Fruit fly (Drosophila melanogaster) whole organism, prepupa: ENCODE measurements around the gene Gr98b.

ENCODE experiments used
- Blimp-1 ChIP-seq: fragments of 200-800 bp; sonication (Bioruptor generic); optimal IDR thresholded peaks from 3 replicates; lab custom pipeline; 2017; ENCODE audit warnings: missing biosample characterization, missing genetic modification characterization, mild to moderate bottlenecking, moderate library complexity, missing genetic modification reagents
- CG10669 ChIP-seq: fragments of 200-800 bp; sonication (Bioruptor generic); optimal IDR thresholded peaks from 3 replicates; lab custom pipeline; 2018; ENCODE audit warnings: missing biosample characterization, mild to moderate bottlenecking, missing genetic modification characterization, moderate library complexity
- CG11762 ChIP-seq: fragments of 200-800 bp; sonication (Bioruptor generic); optimal IDR thresholded peaks from 3 replicates; lab custom pipeline; 2016; ENCODE audit warnings: missing biosample characterization, missing genetic modification characterization; ENCODE audit not compliant: insufficient read depth
- CG3032 ChIP-seq: fragments of 200-800 bp; optimal IDR thresholded peaks from 2 replicates; lab custom pipeline; 2019; ENCODE audit warnings: missing biosample characterization, mild to moderate bottlenecking, missing genetic modification characterization, moderate library complexity
- CG31627 ChIP-seq: fragments of 200-800 bp; sonication (Bioruptor generic); optimal IDR thresholded peaks from 3 replicates; lab custom pipeline; 2016; ENCODE audit warnings: missing biosample characterization, missing genetic modification characterization
- CG3919 ChIP-seq: fragments of 200-800 bp; sonication (Bioruptor generic); optimal IDR thresholded peaks from 3 replicates; lab custom pipeline; 2016; ENCODE audit warnings: missing biosample characterization, missing genetic modification characterization
- CG4318 ChIP-seq: fragments of 200-800 bp; sonication (Bioruptor generic); optimal IDR thresholded peaks from 3 replicates; lab custom pipeline; 2017; ENCODE audit warnings: missing biosample characterization, mild to moderate bottlenecking, missing genetic modification characterization
- CG6163 ChIP-seq: fragments of 200-800 bp; sonication (Bioruptor generic); IDR thresholded peaks from 3 replicates; pipeline ENCODE4 v1.3.6; 2022; ENCODE audit warnings: missing biosample characterization, missing genetic modification characterization
- CG6276 ChIP-seq: fragments of 200-800 bp; sonication (Bioruptor generic); optimal IDR thresholded peaks from 2 replicates; lab custom pipeline; 2017; ENCODE audit warnings: missing biosample characterization, mild to moderate bottlenecking, missing genetic modification characterization
- CG6792 ChIP-seq: fragments of 200-800 bp; sonication (Bioruptor generic); optimal IDR thresholded peaks from 3 replicates; lab custom pipeline; 2016; ENCODE audit warnings: missing biosample characterization, missing genetic modification characterization
- CG6808 ChIP-seq: fragments of 200-800 bp; sonication (Bioruptor generic); optimal IDR thresholded peaks from 3 replicates; lab custom pipeline; 2017; ENCODE audit warnings: missing biosample characterization, missing genetic modification characterization, mild to moderate bottlenecking, moderate library complexity, missing genetic modification reagents
- CG7368 ChIP-seq: fragments of 200-800 bp; sonication (Bioruptor generic); optimal IDR thresholded peaks from 3 replicates; lab custom pipeline; 2016; ENCODE audit warnings: missing biosample characterization, missing genetic modification characterization
- CG8119 ChIP-seq: fragments of 200-800 bp; sonication (Bioruptor generic); IDR thresholded peaks from 3 replicates; pipeline ENCODE4 v1.3.6; 2022; ENCODE audit warnings: missing biosample characterization, missing genetic modification characterization
- CG8319 ChIP-seq: fragments of 200-800 bp; sonication (Bioruptor generic); optimal IDR thresholded peaks from 3 replicates; lab custom pipeline; 2016; ENCODE audit warnings: missing biosample characterization, missing genetic modification characterization
- CG8632 ChIP-seq: fragments of 200-800 bp; sonication (Bioruptor generic); optimal IDR thresholded peaks from 3 replicates; lab custom pipeline; 2016; ENCODE audit warnings: missing biosample characterization, missing genetic modification characterization
- CG9139 ChIP-seq: fragments of 200-800 bp; sonication (Bioruptor generic); optimal IDR thresholded peaks from 3 replicates; lab custom pipeline; 2017; ENCODE audit warnings: missing biosample characterization, mild to moderate bottlenecking, missing genetic modification characterization
- Eip75B ChIP-seq: fragments of 200-800 bp; sonication (Bioruptor generic); optimal IDR thresholded peaks from 3 replicates; lab custom pipeline; 2016; ENCODE audit warnings: missing biosample characterization, missing genetic modification characterization
- Eip93F ChIP-seq: fragments of 200-800 bp; sonication (Bioruptor generic); optimal IDR thresholded peaks from 2 replicates; lab custom pipeline; 2016; ENCODE audit warnings: missing biosample characterization, mild to moderate bottlenecking, missing genetic modification characterization
- Hr38 ChIP-seq: sonication (Bioruptor generic); optimal IDR thresholded peaks from 2 replicates; lab custom pipeline; 2016; ENCODE audit warnings: missing biosample characterization, missing genetic modification characterization
- Lpt ChIP-seq: fragments of 200-800 bp; sonication (Bioruptor generic); optimal IDR thresholded peaks from 3 replicates; lab custom pipeline; 2016; ENCODE audit warnings: missing biosample characterization, missing genetic modification characterization
- Met ChIP-seq: fragments of 200-800 bp; sonication (Bioruptor generic); optimal IDR thresholded peaks from 3 replicates; lab custom pipeline; 2016; ENCODE audit warnings: missing biosample characterization, missing genetic modification characterization
- OdsH ChIP-seq: fragments of 200-800 bp; sonication (Bioruptor generic); optimal IDR thresholded peaks from 3 replicates; lab custom pipeline; 2016; ENCODE audit warnings: missing biosample characterization, missing genetic modification characterization
- Sox102F ChIP-seq: fragments of 200-800 bp; sonication (Bioruptor generic); optimal IDR thresholded peaks from 2 replicates; lab custom pipeline; 2016; ENCODE audit warnings: missing biosample characterization, mild to moderate bottlenecking, missing genetic modification characterization
- Sox14 ChIP-seq: fragments of 200-800 bp; sonication (Bioruptor generic); optimal IDR thresholded peaks from 3 replicates; lab custom pipeline; 2016; ENCODE audit warnings: missing biosample characterization, missing genetic modification characterization
- cyc ChIP-seq: fragments of 200-800 bp; sonication (Bioruptor generic); optimal IDR thresholded peaks from 3 replicates; lab custom pipeline; 2016; ENCODE audit warnings: missing biosample characterization, missing genetic modification characterization
- dac ChIP-seq: fragments of 200-800 bp; sonication (Bioruptor generic); optimal IDR thresholded peaks from 2 replicates; lab custom pipeline; 2017; ENCODE audit warnings: missing biosample characterization, mild to moderate bottlenecking, missing genetic modification characterization
- dsx ChIP-seq: fragments of 200-800 bp; optimal IDR thresholded peaks from 3 replicates; lab custom pipeline; 2019; ENCODE audit warnings: missing biosample characterization, mild to moderate bottlenecking, missing genetic modification characterization, moderate library complexity; ENCODE audit not compliant: poor library complexity, severe bottlenecking
- eg ChIP-seq: fragments of 200-800 bp; sonication (Bioruptor generic); IDR thresholded peaks from 3 replicates; pipeline ENCODE4 v1.3.6; 2022; ENCODE audit warnings: missing biosample characterization, missing genetic modification characterization
- esn ChIP-seq: fragments of 200-800 bp; sonication (Bioruptor generic); optimal IDR thresholded peaks from 2 replicates; lab custom pipeline; 2016; ENCODE audit warnings: missing biosample characterization, mild to moderate bottlenecking, missing genetic modification characterization, moderate library complexity
- fd59A ChIP-seq: fragments of 200-800 bp; sonication (Bioruptor generic); optimal IDR thresholded peaks from 2 replicates; lab custom pipeline; 2017; ENCODE audit warnings: missing biosample characterization, mild to moderate bottlenecking, missing genetic modification characterization, missing genetic modification reagents
- fd85E ChIP-seq: fragments of 200-800 bp; sonication (Bioruptor generic); optimal IDR thresholded peaks from 3 replicates; lab custom pipeline; 2016; ENCODE audit warnings: missing biosample characterization, missing genetic modification characterization
- fkh ChIP-seq: fragments of 200-800 bp; sonication (Bioruptor generic); optimal IDR thresholded peaks from 3 replicates; lab custom pipeline; 2017; ENCODE audit warnings: missing biosample characterization, mild to moderate bottlenecking, missing genetic modification characterization, moderate library complexity
- lz ChIP-seq: fragments of 200-800 bp; sonication (Bioruptor generic); optimal IDR thresholded peaks from 3 replicates; lab custom pipeline; 2016; ENCODE audit warnings: missing biosample characterization, missing genetic modification characterization
- net ChIP-seq: fragments of 200-800 bp; sonication (Bioruptor generic); optimal IDR thresholded peaks from 3 replicates; lab custom pipeline; 2016; ENCODE audit warnings: missing biosample characterization, missing genetic modification characterization
- pdm3 ChIP-seq: fragments of 200-800 bp; sonication (Bioruptor generic); optimal IDR thresholded peaks from 3 replicates; lab custom pipeline; 2016; ENCODE audit warnings: missing biosample characterization, missing genetic modification characterization
- salr ChIP-seq, 2 experiments: fragments of 200-800 bp; sonication (Bioruptor generic); optimal IDR thresholded peaks; 3 replicates each; lab custom pipeline; 2016 to 2018; ENCODE audit warnings: missing biosample characterization in 2 of 2, missing genetic modification characterization in 2 of 2, mild to moderate bottlenecking in 1 of 2
- spab ChIP-seq: fragments of 200-800 bp; sonication (Bioruptor generic); optimal IDR thresholded peaks from 2 replicates; lab custom pipeline; 2017; ENCODE audit warnings: missing biosample characterization, mild to moderate bottlenecking, missing genetic modification characterization, missing genetic modification reagents
- ss ChIP-seq, 2 experiments: fragments of 200-800 bp; sonication (Bioruptor generic); optimal IDR thresholded peaks; 2 replicates in 1 of 2; 3 replicates in 1 of 2; lab custom pipeline; 2017 to 2018; ENCODE audit warnings: mild to moderate bottlenecking in 2 of 2, missing biosample characterization in 2 of 2, missing genetic modification characterization in 2 of 2, moderate library complexity in 1 of 2
- svp ChIP-seq: fragments of 200-800 bp; sonication (Bioruptor generic); peaks from one replicate; lab custom pipeline; 2016; ENCODE audit warnings: missing biosample characterization, missing genetic modification characterization
- topi ChIP-seq: fragments of 200-800 bp; sonication (Bioruptor generic); optimal IDR thresholded peaks from 3 replicates; lab custom pipeline; 2016; ENCODE audit warnings: missing biosample characterization, missing genetic modification characterization
- vri ChIP-seq: fragments of 200-800 bp; sonication (Bioruptor generic); optimal IDR thresholded peaks from 3 replicates; lab custom pipeline; 2016; ENCODE audit warnings: missing biosample characterization, mild to moderate bottlenecking, missing genetic modification characterization

Gr98b gene

dm6 chr3R:27545752-27546151 is 3.5 kb downstream of the Gr98b start, which contains the start of gene Gr98d:
Gene Gr98d, plus strand, starts transcription at chr3R:27546052.
- TF ChIP-seq cyc (GFP tag; lab: Kevin White, UChicago) (no peak), spab (GFP tag; lab: Kevin White, UChicago) (no peak), CG3032 (no peak)

dm6 chr3R:27547378-27547949 is 5.2 kb downstream of the Gr98b start:
- TF ChIP-seq Eip93F (GFP tag; lab: Kevin White, UChicago) (no peak), CG8632 (no peak), CG6808 (GFP tag; lab: Kevin White, UChicago) (no peak), Sox14 (no peak), vri (GFP tag; lab: Kevin White, UChicago) (no peak)
- TF ChIP-seq, all 60 proteins: peak for 0

DNA sequence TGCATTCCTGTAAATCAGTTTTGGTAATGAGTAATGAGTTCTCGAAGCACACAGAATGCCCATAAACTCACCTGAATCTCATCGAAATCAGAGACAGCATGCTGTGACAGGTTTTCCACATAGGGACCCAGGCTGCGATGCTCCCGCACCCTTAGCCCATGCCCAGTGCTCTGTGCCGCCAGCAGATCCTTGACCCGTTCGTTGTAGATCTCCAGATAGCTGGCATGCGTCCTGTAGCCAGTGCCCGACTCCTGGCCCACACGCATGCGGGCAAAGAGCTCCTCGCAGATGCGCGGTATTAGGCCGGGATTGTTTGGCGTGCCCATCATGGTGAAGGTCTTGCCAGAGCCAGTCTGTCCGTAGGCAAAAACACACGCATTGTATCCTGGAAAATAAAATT is 10.4 kb downstream of the Gr98b start:
- TF ChIP-seq Hr38: no peak
- no peak for TF ChIP-seq CG6808 (GFP tag; lab: Kevin White, UChicago)
- no peak for TF ChIP-seq pdm3 (GFP tag; lab: Kevin White, UChicago)
- no peak for TF ChIP-seq dac (GFP tag; lab: Kevin White, UChicago)
- TF ChIP-seq CG8632: no peak
- no peak for TF ChIP-seq CG11762 (GFP tag; lab: Kevin White, UChicago)
- no peak for TF ChIP-seq salr (GFP tag; optimal IDR thresholded peaks at IDR 0.05; lab: Kevin White, UChicago)
- TF ChIP-seq CG6276 (GFP tag; lab: Kevin White, UChicago): no peak
- no peak for TF ChIP-seq esn (GFP tag; lab: Kevin White, UChicago)
- TF ChIP-seq fkh: no peak
- no peak for TF ChIP-seq OdsH
- TF ChIP-seq eg (GFP tag; lab: Robert Waterston, UW): no peak

DNA sequence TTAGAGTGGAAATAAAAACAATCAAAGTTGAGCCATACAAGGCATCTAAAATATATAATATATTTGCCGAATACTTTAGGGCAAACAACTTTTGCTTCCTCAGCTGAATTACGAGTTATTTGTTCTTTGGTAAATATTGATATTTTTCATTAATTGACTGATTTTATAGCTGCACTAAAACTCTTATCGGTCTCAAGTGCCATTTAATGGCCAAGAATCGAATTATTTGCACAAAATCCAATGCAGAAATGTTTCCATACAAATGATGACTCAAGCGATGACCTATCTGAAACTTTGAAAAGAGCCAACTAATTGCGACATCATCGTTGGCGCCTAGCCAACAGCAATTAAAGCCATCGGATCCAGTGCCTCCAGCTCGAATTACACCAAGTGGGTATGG is 11.1 kb downstream of the Gr98b start:
- TF ChIP-seq Met (GFP tag; lab: Kevin White, UChicago): no peak
- no peak for TF ChIP-seq vri (GFP tag; lab: Kevin White, UChicago)
- TF ChIP-seq ss (GFP tag; optimal IDR thresholded peaks at IDR 0.05; lab: Kevin White, UChicago): no peak
- TF ChIP-seq, all 60 proteins: peak for 0

DNA sequence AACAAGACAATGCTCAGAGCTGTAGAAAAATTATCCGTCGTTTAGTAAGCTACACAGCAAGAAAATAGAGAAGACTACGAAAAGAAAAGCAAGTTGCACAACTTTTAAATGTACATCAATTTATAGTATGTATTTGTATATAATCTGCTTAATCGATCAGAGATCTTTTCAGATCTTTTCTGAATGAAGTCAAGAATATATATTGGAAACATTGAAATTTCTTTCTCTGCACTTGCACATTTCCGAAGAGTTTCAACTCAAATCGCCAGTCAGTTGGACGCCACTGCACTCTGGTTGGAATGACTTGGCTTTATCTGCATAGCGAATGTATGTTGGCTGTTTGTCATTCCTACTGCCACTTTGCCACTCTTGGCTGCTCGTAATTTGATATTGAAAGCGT is 11.6 kb downstream of the Gr98b start:
- peak; percentile 94 for TF ChIP-seq CG6163 (GFP tag; lab: Robert Waterston, UW)
- TF ChIP-seq eg (GFP tag; lab: Robert Waterston, UW): peak; percentile 88
- peak; percentile 52 for TF ChIP-seq spab (GFP tag; lab: Kevin White, UChicago)
- peak; percentile 84 for TF ChIP-seq CG8632
- TF ChIP-seq Hr38: no peak
- peak; percentile 89 for TF ChIP-seq topi (GFP tag; lab: Kevin White, UChicago)
- peak; percentile 84 for TF ChIP-seq CG7368
- TF ChIP-seq dsx (GFP tag; lab: Kevin White, UChicago): no peak
- TF ChIP-seq CG3032: peak; percentile 65
- peak; percentile 89 for TF ChIP-seq pdm3 (GFP tag; lab: Kevin White, UChicago)
- no peak for TF ChIP-seq CG6276 (GFP tag; lab: Kevin White, UChicago)
- TF ChIP-seq CG8319 (GFP tag; lab: Kevin White, UChicago): peak; percentile 91
- peak; percentile 85 for TF ChIP-seq Sox102F
- TF ChIP-seq CG31627 (GFP tag; lab: Kevin White, UChicago): peak; percentile 86
- TF ChIP-seq net (GFP tag; lab: Kevin White, UChicago): peak; percentile 82
- peak; percentile 80 for TF ChIP-seq CG10669
- TF ChIP-seq dac (GFP tag; lab: Kevin White, UChicago): peak; percentile 54
- peak; percentile 90 for TF ChIP-seq CG3919 (GFP tag; lab: Kevin White, UChicago)
- TF ChIP-seq CG6792 (GFP tag; lab: Kevin White, UChicago): peak; percentile 89
- TF ChIP-seq CG4318 (GFP tag; lab: Kevin White, UChicago): peak; percentile 75
- TF ChIP-seq lz (GFP tag; lab: Kevin White, UChicago): peak; percentile 86
- TF ChIP-seq CG8119: peak; percentile 90
- TF ChIP-seq svp (GFP tag; lab: Kevin White, UChicago): peak; percentile 94
- peak; percentile 67 for TF ChIP-seq fd85E
- TF ChIP-seq fd59A (GFP tag; lab: Kevin White, UChicago): peak; percentile 62
- peak; percentile 38 for TF ChIP-seq vri (GFP tag; lab: Kevin White, UChicago)
- TF ChIP-seq Blimp-1: peak; percentile 57
- TF ChIP-seq Eip75B (GFP tag; lab: Kevin White, UChicago): peak; percentile 87
- TF ChIP-seq CG9139: no peak
- TF ChIP-seq Lpt: peak; percentile 75
- TF ChIP-seq esn (GFP tag; lab: Kevin White, UChicago): peak; percentile 91
